Worm (Caenorhabditis elegans) whole organism, mixed stage, embryonic: Measurements from ENCODE around the gene C26D10.7.

ENCODE experiments used
- elt-3 ChIP-seq: fragments of 150-350 bp; optimal IDR thresholded peaks from 2 replicates; lab custom pipeline; 2014; ENCODE audit warnings: missing biosample characterization, missing genetic modification characterization
- lin-13 ChIP-seq: fragments of 150-350 bp; optimal IDR thresholded peaks from 2 replicates; lab custom pipeline; 2014; ENCODE audit warnings: missing biosample characterization, missing genetic modification characterization
- lsy-2 ChIP-seq: fragments of 150-350 bp; optimal IDR thresholded peaks from 2 replicates; lab custom pipeline; 2014; ENCODE audit warnings: missing biosample characterization, missing genetic modification characterization
- nhr-12 ChIP-seq: fragments of 150-350 bp; optimal IDR thresholded peaks from 2 replicates; lab custom pipeline; 2014; ENCODE audit warnings: missing biosample characterization, missing genetic modification characterization
- snpc-4 ChIP-seq: fragments of 150-350 bp; optimal IDR thresholded peaks from 2 replicates; lab custom pipeline; 2014; ENCODE audit warnings: missing biosample characterization, missing genetic modification characterization
- unc-120 ChIP-seq: sonication (generic microtip); optimal IDR thresholded peaks from 2 replicates; lab custom pipeline; 2017; ENCODE audit warnings: missing genetic modification characterization, missing compliant biosample characterization; ENCODE audit not compliant: poor library complexity, severe bottlenecking
- unc-62 ChIP-seq: fragments of 150-350 bp; optimal IDR thresholded peaks from 2 replicates; lab custom pipeline; 2014; ENCODE audit warnings: missing biosample characterization, missing genetic modification reagents, missing genetic modification characterization

DNA sequence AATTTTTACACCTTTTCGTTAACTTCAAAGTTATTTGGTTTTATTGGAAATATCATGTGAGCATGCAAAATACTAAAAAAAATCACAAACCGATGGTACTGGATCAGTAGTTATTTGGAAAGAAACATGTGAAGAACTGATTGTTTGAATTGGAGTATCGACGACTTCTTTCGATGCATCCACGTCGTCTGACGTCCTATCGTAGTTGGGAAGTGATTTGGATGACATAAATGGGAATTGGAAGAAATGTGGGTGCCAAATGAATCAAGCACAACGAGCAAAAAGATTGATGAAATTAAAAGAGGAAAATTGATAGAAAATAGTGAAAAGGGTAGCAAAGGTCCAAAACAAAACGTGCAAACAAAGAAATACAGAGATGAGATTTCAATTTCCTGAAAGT lies 12.5 kb upstream of the C26D10.7 start, which contains the start of gene shw-1:
- no peak for TF ChIP-seq nhr-12 (tag; lab: Kevin White, UChicago)
- no peak for TF ChIP-seq lsy-2 (tag; lab: Kevin White, UChicago)
- no peak for TF ChIP-seq lin-13 (tag; lab: Kevin White, UChicago)
- no peak for TF ChIP-seq unc-120 (tag; lab: Kevin White, UChicago)
- no peak for TF ChIP-seq snpc-4 (tag; lab: Kevin White, UChicago)
- TF ChIP-seq unc-62 (GFP tag; lab: Kevin White, UChicago): no peak
- TF ChIP-seq elt-3 (tag; lab: Kevin White, UChicago): no peak
